Fruit fly (Drosophila melanogaster) whole organism: Measurements from ENCODE around the gene Pde1c.

ENCODE experiments used
- CG8478 ChIP-seq: fragments of >200 bp; optimal IDR thresholded peaks from 2 replicates; lab custom pipeline; 2018; ENCODE audit warnings: inconsistent platforms
- Dll ChIP-seq: fragments of >200 bp; optimal IDR thresholded peaks from 2 replicates; lab custom pipeline; 2017
- EcR ChIP-seq, 2 experiments: fragments of >200 bp; optimal IDR thresholded peaks; 2 replicates each; lab custom pipeline; 2017; ENCODE audit warnings: missing biosample characterization in 2 of 2, missing genetic modification characterization in 2 of 2, missing genetic modification reagents in 2 of 2
- pan ChIP-seq: fragments of >200 bp; optimal IDR thresholded peaks from 2 replicates; lab custom pipeline; 2017
- psq ChIP-seq: fragments of >200 bp; optimal IDR thresholded peaks from 2 replicates; lab custom pipeline; 2017
- usp ChIP-seq: fragments of >200 bp; optimal IDR thresholded peaks from 2 replicates; lab custom pipeline; 2017; ENCODE audit warnings: missing biosample characterization, missing genetic modification characterization, mixed read lengths

The Pde1c gene

DNA sequence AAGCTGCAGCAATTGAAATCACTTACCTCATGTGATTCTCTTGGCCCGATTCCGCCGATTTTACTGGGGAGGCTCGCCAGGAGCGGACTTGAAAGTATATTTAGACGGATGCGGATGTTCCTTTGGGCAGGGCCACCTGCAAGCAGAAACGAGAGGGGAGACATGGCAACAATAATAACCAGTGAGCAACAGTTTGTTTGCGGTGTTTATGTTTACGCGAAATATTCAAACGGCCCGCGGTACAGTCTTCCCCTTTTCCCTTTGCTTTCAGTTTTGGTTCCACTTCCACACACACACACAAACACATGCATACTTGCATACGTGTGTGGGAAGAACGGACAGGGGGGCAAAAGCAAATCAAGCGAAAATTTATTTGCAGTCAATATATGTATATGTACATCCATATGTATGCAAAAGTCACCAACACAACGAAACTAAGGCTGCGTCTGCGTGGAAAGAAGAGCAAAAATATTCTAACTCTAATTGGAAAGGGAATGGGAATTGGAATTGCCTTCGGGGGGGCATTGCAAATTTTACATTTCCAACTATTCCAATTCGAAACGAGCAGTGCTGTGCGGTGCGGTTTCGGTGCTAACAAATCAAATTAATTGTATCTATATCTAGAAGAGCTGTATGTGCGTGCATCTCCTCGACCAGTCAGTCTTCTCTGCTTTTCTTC is 122.2 kb downstream of the Pde1c start:
- TF ChIP-seq usp (no peak), pan (no peak), CG8478 (lab: Kevin White, UChicago) (no peak), EcR (GFP tag; optimal IDR thresholded peaks at IDR 0.05; lab: Kevin White, UChicago) (no peak), Dll (lab: Kevin White, UChicago) (no peak), psq (lab: Kevin White, UChicago) (no peak)

DNA sequence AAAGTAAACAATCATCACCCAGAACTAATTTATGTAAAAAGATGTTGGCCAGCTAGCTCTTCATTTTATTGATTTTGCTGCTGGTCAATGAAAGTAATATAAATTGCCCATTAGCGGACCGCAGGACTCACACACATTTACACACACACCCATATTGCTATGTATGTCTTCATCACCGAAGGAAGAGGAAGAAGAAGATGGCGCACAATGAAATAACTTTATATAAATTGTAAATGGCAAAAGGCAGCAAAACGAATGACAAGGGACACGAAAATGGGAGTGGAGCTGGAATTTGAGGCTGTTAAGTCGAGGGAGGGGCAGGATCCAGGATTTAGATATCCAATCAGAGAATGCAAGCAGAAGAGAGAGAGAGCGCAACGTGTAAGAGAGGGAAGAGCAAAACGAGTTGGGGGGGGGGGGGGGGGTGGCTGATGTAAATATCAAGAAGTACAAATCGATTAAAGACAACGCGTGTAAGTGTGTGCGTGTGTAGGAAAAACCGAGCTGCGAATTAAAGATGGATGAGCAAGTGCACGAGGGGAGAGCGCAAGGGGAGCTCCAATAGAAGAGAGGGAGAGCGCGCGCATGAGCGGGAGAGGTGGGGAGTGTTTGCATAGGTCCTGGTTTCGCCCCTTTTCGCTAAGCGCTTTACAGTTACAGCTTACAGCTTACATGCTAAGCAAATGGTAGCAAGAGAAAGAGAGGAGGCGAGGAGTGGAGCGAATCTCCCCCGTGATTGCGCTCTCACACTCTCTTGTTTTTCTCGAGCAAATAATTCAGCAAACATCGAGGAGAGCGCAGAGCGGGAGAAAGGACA is 123.9 kb downstream of the Pde1c start:
- TF ChIP-seq Dll (lab: Kevin White, UChicago), result peak; percentile 85
- TF ChIP-seq psq (lab: Kevin White, UChicago), result no peak
- TF ChIP-seq CG8478 (lab: Kevin White, UChicago), result no peak

DNA sequence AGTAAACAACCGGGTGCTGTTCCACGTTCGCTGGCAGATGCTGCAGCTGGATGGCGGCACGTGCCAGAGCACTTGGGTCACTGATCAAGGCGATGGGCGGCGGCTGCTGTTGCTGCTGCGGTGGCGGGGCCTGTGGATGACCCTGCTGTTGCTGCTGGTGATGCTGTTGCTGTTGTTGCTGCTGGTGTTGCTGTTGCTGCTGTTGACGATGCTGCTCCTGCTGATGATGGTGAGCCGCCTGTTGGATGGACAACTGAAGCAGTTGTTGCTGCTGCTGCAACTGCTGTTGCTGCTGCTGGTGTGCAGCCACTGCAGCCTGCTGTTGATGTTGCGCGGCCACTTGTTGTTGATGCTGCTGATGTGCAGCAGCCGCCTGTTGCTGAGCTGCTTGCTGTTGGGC is 131.2 kb downstream of the Pde1c start:
- TF ChIP-seq Dll (lab: Kevin White, UChicago) (no peak), psq (lab: Kevin White, UChicago) (no peak), pan (no peak), EcR (GFP tag; optimal IDR thresholded peaks at IDR 0.05; lab: Kevin White, UChicago) (no peak)

DNA sequence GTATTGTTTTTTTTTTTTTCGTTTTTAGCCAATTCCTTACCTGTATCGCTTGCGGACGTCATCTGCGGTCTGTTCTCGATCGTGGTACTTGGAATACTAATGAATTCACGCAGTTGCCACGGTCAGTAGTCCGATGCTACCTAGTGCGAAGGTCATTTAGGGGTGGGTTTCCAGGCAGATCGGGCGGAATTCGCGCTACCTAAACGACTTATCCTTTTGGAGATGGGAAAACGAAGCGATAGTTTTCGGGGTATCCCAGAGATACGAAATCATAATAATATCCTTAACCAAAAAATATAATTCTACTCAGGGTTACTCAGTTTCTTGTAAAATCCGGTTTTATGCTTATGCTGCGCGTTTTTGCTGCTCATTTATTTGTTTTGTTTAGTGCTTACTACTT is 134.4 kb downstream of the Pde1c start, which contains the start of gene CG14937:
Gene CG14937 (minus strand): TSS at position 101 of the 400 bp plus-strand sequence.
- no peak for TF ChIP-seq pan
- TF ChIP-seq EcR (GFP tag; optimal IDR thresholded peaks at IDR 0.05; lab: Kevin White, UChicago), result no peak
- no peak for TF ChIP-seq usp

DNA sequence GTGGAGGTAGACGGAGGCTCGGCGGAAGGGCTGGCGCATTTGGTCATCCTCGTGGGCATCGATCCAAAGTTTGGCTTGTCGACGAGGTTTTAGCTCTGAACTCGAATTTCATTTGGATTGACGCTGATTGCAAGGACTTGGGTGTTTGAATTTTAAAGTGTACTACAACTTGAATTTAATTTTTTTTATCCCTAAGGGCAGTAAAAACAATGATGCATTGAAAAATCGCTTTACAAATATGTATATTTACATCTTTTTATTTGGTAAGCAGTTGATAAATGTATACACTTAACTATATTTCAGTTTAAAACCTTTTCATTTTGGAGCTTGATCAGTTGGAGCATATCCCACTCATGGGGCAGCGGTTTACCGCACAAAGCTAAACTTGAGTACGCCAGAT is 136.1 kb downstream of the Pde1c start, which contains the start of gene Tsp33B:
Gene Tsp33B (minus strand): TSS at position 101 of the 400 bp plus-strand sequence.
- TF ChIP-seq EcR (GFP tag; optimal IDR thresholded peaks at IDR 0.05; lab: Kevin White, UChicago), result no peak
- TF ChIP-seq Dll (lab: Kevin White, UChicago), result no peak
- TF ChIP-seq usp, result no peak
- no peak for TF ChIP-seq CG8478 (lab: Kevin White, UChicago)
- TF ChIP-seq pan, result no peak
- no peak for TF ChIP-seq psq (lab: Kevin White, UChicago)

DNA sequence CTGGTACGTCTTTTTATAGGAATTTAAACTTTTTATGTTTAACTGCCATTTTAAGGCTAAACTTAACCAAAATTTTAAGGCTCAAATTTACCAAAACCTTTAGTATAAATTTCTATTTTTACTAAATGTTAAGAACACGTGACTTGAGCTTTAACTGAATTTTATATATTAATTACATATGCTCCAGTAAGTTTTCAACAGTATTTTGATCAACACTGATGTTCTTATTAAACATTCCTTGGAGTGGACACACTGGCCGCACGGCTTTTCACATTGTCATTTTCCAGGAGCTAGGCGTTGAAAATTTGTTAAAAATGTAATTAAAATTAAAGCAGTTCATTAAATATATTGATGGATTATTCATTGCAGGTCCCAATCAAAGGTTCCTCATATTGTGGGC is 138.7 kb downstream of the Pde1c start, which contains the start of gene CG14932:
Gene CG14932 (plus strand): TSS at position 230 of the 400 bp plus-strand sequence.
- TF ChIP-seq psq (lab: Kevin White, UChicago), result no peak

DNA sequence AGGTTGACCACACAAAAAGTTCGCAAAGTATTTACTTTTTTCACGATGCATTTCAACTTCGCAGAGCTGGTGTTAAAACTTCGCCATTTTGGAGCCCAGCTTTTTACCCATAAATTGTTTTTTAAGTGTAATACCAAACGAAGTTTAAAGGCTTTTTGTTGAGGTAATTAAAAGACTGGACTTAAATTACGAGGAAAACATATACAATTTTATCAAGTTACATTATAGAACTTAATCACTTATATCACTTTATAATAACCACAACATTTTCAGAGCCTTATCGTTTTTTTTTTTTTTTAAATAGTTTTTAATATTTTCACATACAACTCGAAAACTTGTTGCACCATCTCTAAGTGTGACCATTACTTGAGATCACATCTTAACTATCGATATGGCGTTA is 140.3 kb downstream of the Pde1c start, which contains the start of gene CG14931:
Gene CG14931 (plus strand): TSS at position 301 of the 400 bp plus-strand sequence.
- TF ChIP-seq Dll (lab: Kevin White, UChicago) (no peak), psq (lab: Kevin White, UChicago) (no peak), pan (no peak), usp (no peak), EcR (GFP tag; optimal IDR thresholded peaks at IDR 0.05; lab: Kevin White, UChicago) (no peak), CG8478 (lab: Kevin White, UChicago) (no peak)
